Fruit fly (Drosophila melanogaster) whole organism, embryonic: ENCODE results near the gene CCT7.

Source experiments
- CG11560 ChIP-seq: fragments of 200-800 bp; sonication (Bioruptor generic); IDR thresholded peaks from 3 replicates; pipeline ENCODE4 v1.3.6; 2022; ENCODE audit warnings: missing biosample characterization, missing genetic modification characterization
- CG11695 ChIP-seq: fragments of 200-800 bp; sonication (Bioruptor generic); IDR thresholded peaks from 3 replicates; pipeline ENCODE4 v1.3.6; 2022; ENCODE audit warnings: missing biosample characterization, missing genetic modification characterization
- CG12219 ChIP-seq: fragments of 200-800 bp; sonication (Bioruptor generic); optimal IDR thresholded peaks from 3 replicates; lab custom pipeline; 2018; ENCODE audit warnings: missing biosample characterization, mild to moderate bottlenecking, missing genetic modification characterization
- CG14050 ChIP-seq: fragments of 200-800 bp; sonication (Bioruptor generic); IDR thresholded peaks from 3 replicates; pipeline ENCODE4 v1.3.6; 2022; ENCODE audit warnings: missing biosample characterization, missing genetic modification characterization
- CG14710 ChIP-seq: fragments of 200-800 bp; sonication (Bioruptor generic); optimal IDR thresholded peaks from 3 replicates; lab custom pipeline; 2019; ENCODE audit warnings: missing biosample characterization, mild to moderate bottlenecking, missing genetic modification characterization, moderate library complexity
- CG16779 ChIP-seq: fragments of 200-800 bp; sonication (Bioruptor generic); IDR thresholded peaks from 2 replicates; pipeline ENCODE4 v1.3.6; 2022; ENCODE audit warnings: missing biosample characterization, missing genetic modification characterization
- CG18262 ChIP-seq: fragments of 200-800 bp; optimal IDR thresholded peaks from 3 replicates; lab custom pipeline; 2019; ENCODE audit warnings: missing biosample characterization, mild to moderate bottlenecking, missing genetic modification characterization, moderate library complexity
- CG2120 ChIP-seq: fragments of 200-800 bp; sonication (Bioruptor generic); optimal IDR thresholded peaks from 3 replicates; lab custom pipeline; 2016; ENCODE audit warnings: missing biosample characterization, missing genetic modification characterization
- CG3281 ChIP-seq: fragments of 200-800 bp; sonication (Bioruptor generic); optimal IDR thresholded peaks from 3 replicates; lab custom pipeline; 2017; ENCODE audit warnings: missing biosample characterization, mild to moderate bottlenecking, missing genetic modification characterization
- CG4282 ChIP-seq: fragments of 200-800 bp; sonication (Bioruptor generic); optimal IDR thresholded peaks from 2 replicates; lab custom pipeline; 2016; ENCODE audit warnings: missing biosample characterization, missing genetic modification characterization
- CG43689 ChIP-seq: fragments of 200-800 bp; sonication (Bioruptor generic); IDR thresholded peaks from 2 replicates; pipeline ENCODE4 v1.3.6; 2022; ENCODE audit warnings: missing biosample characterization, missing genetic modification characterization
- CG4820 ChIP-seq: fragments of 200-800 bp; sonication (Bioruptor generic); optimal IDR thresholded peaks from 3 replicates; lab custom pipeline; 2016; ENCODE audit warnings: missing biosample characterization, missing genetic modification characterization
- CG7745 ChIP-seq: fragments of 200-800 bp; sonication (Bioruptor generic); optimal IDR thresholded peaks from 2 replicates; lab custom pipeline; 2018; ENCODE audit warnings: missing biosample characterization, mild to moderate bottlenecking, missing genetic modification characterization, moderate library complexity
- CG7786 ChIP-seq: fragments of 200-800 bp; sonication (Bioruptor generic); optimal IDR thresholded peaks from 2 replicates; lab custom pipeline; 2016; ENCODE audit warnings: missing biosample characterization, missing genetic modification characterization
- CG8089 ChIP-seq: fragments of 200-800 bp; sonication (Bioruptor generic); optimal IDR thresholded peaks from 3 replicates; lab custom pipeline; 2016; ENCODE audit warnings: missing biosample characterization, missing genetic modification characterization
- CG9609 ChIP-seq: fragments of 200-800 bp; sonication (Bioruptor generic); optimal IDR thresholded peaks from 3 replicates; lab custom pipeline; 2016; ENCODE audit warnings: missing biosample characterization, missing genetic modification characterization
- CG9727 ChIP-seq: fragments of 200-800 bp; sonication (Bioruptor generic); optimal IDR thresholded peaks from 3 replicates; lab custom pipeline; 2017; ENCODE audit warnings: missing biosample characterization, mild to moderate bottlenecking, missing genetic modification characterization
- Dad ChIP-seq: fragments of 200-800 bp; sonication (Bioruptor generic); optimal IDR thresholded peaks from 3 replicates; lab custom pipeline; 2016; ENCODE audit warnings: missing biosample characterization, missing genetic modification characterization
- Dbx ChIP-seq: fragments of 200-800 bp; sonication (Bioruptor generic); IDR thresholded peaks from 3 replicates; pipeline ENCODE4 v1.3.6; 2022; ENCODE audit warnings: missing biosample characterization, missing genetic modification characterization
- Dp ChIP-seq: fragments of 200-800 bp; sonication (Bioruptor generic); optimal IDR thresholded peaks from 2 replicates; lab custom pipeline; 2018; ENCODE audit warnings: missing biosample characterization, mild to moderate bottlenecking, missing genetic modification characterization, moderate library complexity
- ERR ChIP-seq: fragments of 200-800 bp; sonication (Bioruptor generic); optimal IDR thresholded peaks from 2 replicates; lab custom pipeline; 2016; ENCODE audit warnings: missing biosample characterization, missing genetic modification characterization
- Hand ChIP-seq: fragments of 200-800 bp; sonication (Bioruptor generic); optimal IDR thresholded peaks from 2 replicates; lab custom pipeline; 2017; ENCODE audit warnings: mild to moderate bottlenecking, missing biosample characterization, missing genetic modification reagents, missing genetic modification characterization
- HmgD ChIP-seq: fragments of 200-800 bp; sonication (Bioruptor generic); optimal IDR thresholded peaks from 3 replicates; lab custom pipeline; 2016; ENCODE audit warnings: missing biosample characterization, missing genetic modification characterization
- Lpt ChIP-seq: fragments of >200 bp; optimal IDR thresholded peaks from 2 replicates; lab custom pipeline; 2018; ENCODE audit warnings: missing biosample characterization, missing genetic modification characterization
- NC2β ChIP-seq: fragments of 200-800 bp; sonication (Bioruptor generic); optimal IDR thresholded peaks from 2 replicates; lab custom pipeline; 2016; ENCODE audit warnings: missing biosample characterization, missing genetic modification characterization
- Nf-YB ChIP-seq: fragments of 200-800 bp; sonication (Bioruptor generic); optimal IDR thresholded peaks from 3 replicates; lab custom pipeline; 2019; ENCODE audit warnings: missing biosample characterization, mild to moderate bottlenecking, missing genetic modification characterization, moderate library complexity
- Scr ChIP-seq: fragments of 200-800 bp; sonication (Bioruptor generic); IDR thresholded peaks from 2 replicates; pipeline ENCODE4 v1.3.6; 2022; ENCODE audit warnings: missing biosample characterization, missing genetic modification characterization; ENCODE audit not compliant: partially characterized antibody
- Xbp1 ChIP-seq: fragments of 200-800 bp; sonication (Bioruptor generic); optimal IDR thresholded peaks from 3 replicates; lab custom pipeline; 2016; ENCODE audit warnings: missing biosample characterization, mild to moderate bottlenecking, missing genetic modification characterization
- aop ChIP-seq: fragments of 200-800 bp; sonication (Bioruptor generic); IDR thresholded peaks from 2 replicates; pipeline ENCODE4 v1.3.6; 2022; ENCODE audit warnings: missing biosample characterization, missing genetic modification characterization
- chif ChIP-seq, 2 experiments: fragments of 200-800 bp; sonication (Bioruptor generic); optimal IDR thresholded peaks; 3 replicates each; lab custom pipeline; 2016; ENCODE audit warnings: missing biosample characterization in 2 of 2, missing genetic modification characterization in 2 of 2
- chn ChIP-seq: fragments of 200-800 bp; sonication (Bioruptor generic); optimal IDR thresholded peaks from 2 replicates; lab custom pipeline; 2016; ENCODE audit warnings: missing biosample characterization, missing genetic modification characterization
- dmrt11E ChIP-seq: fragments of 200-800 bp; sonication (Bioruptor generic); optimal IDR thresholded peaks from 3 replicates; lab custom pipeline; 2018; ENCODE audit warnings: missing biosample characterization, mild to moderate bottlenecking, missing genetic modification characterization, moderate library complexity
- dpn ChIP-seq, 2 experiments: fragments of 200-800 bp; sonication (Bioruptor generic); optimal IDR thresholded peaks; 3 replicates each; lab custom pipeline; 2016; ENCODE audit warnings: missing biosample characterization in 2 of 2, missing genetic modification characterization in 2 of 2
- gcm ChIP-seq: fragments of 200-800 bp; sonication (Bioruptor generic); optimal IDR thresholded peaks from 2 replicates; lab custom pipeline; 2019; ENCODE audit warnings: missing biosample characterization, mild to moderate bottlenecking, missing genetic modification characterization, moderate library complexity
- grau ChIP-seq: fragments of 200-800 bp; optimal IDR thresholded peaks from 3 replicates; lab custom pipeline; 2019; ENCODE audit warnings: missing biosample characterization, mild to moderate bottlenecking, missing genetic modification characterization, moderate library complexity
- grn ChIP-seq: fragments of 200-800 bp; sonication (Bioruptor generic); optimal IDR thresholded peaks from 3 replicates; lab custom pipeline; 2017; ENCODE audit warnings: missing biosample characterization, missing genetic modification characterization
- lov ChIP-seq, 2 experiments: fragments of 200-800 bp in 1 of 2; fragments of >200 bp in 1 of 2; sonication (Bioruptor generic) in 1 of 2; IDR thresholded peaks in 1 of 2; optimal IDR thresholded peaks in 1 of 2; 2 replicates in 1 of 2; 3 replicates in 1 of 2; pipeline versions ENCODE4 v1.3.6 to Lab custom; 2017 to 2022; ENCODE audit warnings: missing biosample characterization in 1 of 2, missing genetic modification characterization in 1 of 2
- mld ChIP-seq: fragments of 200-800 bp; sonication (Bioruptor generic); IDR thresholded peaks from 3 replicates; pipeline ENCODE4 v1.3.6; 2022; ENCODE audit warnings: missing biosample characterization, missing genetic modification characterization; ENCODE audit not compliant: partially characterized antibody
- pros ChIP-seq: fragments of 200-800 bp; sonication (Bioruptor generic); optimal IDR thresholded peaks from 3 replicates; lab custom pipeline; 2019; ENCODE audit warnings: missing biosample characterization, mild to moderate bottlenecking, missing genetic modification characterization, moderate library complexity
- pzg ChIP-seq: fragments of 200-800 bp; sonication (Bioruptor generic); optimal IDR thresholded peaks from 3 replicates; lab custom pipeline; 2018; ENCODE audit warnings: missing biosample characterization, mild to moderate bottlenecking, missing genetic modification characterization, moderate library complexity
- row ChIP-seq: fragments of 200-800 bp; sonication (Bioruptor generic); IDR thresholded peaks from 3 replicates; pipeline ENCODE4 v1.3.6; 2022; ENCODE audit warnings: missing biosample characterization, missing genetic modification characterization
- sc ChIP-seq, 3 experiments: fragments of >200 bp in 2 of 3; fragments of 200-800 bp in 1 of 3; sonication (Bioruptor generic) in 1 of 3; optimal IDR thresholded peaks; 2 replicates in 2 of 3; 3 replicates in 1 of 3; lab custom pipeline; 2017; ENCODE audit warnings: mild to moderate bottlenecking in 1 of 3, missing biosample characterization in 1 of 3, missing genetic modification characterization in 1 of 3, missing genetic modification reagents in 1 of 3
- sisA ChIP-seq: fragments of 200-800 bp; sonication (Bioruptor generic); IDR thresholded peaks from 2 replicates; pipeline ENCODE4 v1.3.6; 2022; ENCODE audit warnings: missing biosample characterization, missing genetic modification characterization
- slou ChIP-seq: fragments of 200-800 bp; sonication (Bioruptor generic); optimal IDR thresholded peaks from 3 replicates; lab custom pipeline; 2016; ENCODE audit warnings: missing biosample characterization, missing genetic modification characterization
- tap ChIP-seq: fragments of 200-800 bp; optimal IDR thresholded peaks from 3 replicates; lab custom pipeline; 2019; ENCODE audit warnings: missing biosample characterization, mild to moderate bottlenecking, missing genetic modification characterization, moderate library complexity
- tgo ChIP-seq: fragments of 200-800 bp; sonication (Bioruptor generic); IDR thresholded peaks from 3 replicates; pipeline ENCODE4 v1.3.6; 2022; ENCODE audit warnings: missing biosample characterization, missing genetic modification characterization
- tin ChIP-seq: fragments of 200-800 bp; sonication (Bioruptor generic); optimal IDR thresholded peaks from 3 replicates; lab custom pipeline; 2016; ENCODE audit warnings: missing biosample characterization, missing genetic modification characterization
- z ChIP-seq: fragments of 200-800 bp; sonication (Bioruptor generic); IDR thresholded peaks from 3 replicates; pipeline ENCODE4 v1.3.6; 2022; ENCODE audit warnings: missing biosample characterization, missing genetic modification characterization

CCT7 gene

DNA sequence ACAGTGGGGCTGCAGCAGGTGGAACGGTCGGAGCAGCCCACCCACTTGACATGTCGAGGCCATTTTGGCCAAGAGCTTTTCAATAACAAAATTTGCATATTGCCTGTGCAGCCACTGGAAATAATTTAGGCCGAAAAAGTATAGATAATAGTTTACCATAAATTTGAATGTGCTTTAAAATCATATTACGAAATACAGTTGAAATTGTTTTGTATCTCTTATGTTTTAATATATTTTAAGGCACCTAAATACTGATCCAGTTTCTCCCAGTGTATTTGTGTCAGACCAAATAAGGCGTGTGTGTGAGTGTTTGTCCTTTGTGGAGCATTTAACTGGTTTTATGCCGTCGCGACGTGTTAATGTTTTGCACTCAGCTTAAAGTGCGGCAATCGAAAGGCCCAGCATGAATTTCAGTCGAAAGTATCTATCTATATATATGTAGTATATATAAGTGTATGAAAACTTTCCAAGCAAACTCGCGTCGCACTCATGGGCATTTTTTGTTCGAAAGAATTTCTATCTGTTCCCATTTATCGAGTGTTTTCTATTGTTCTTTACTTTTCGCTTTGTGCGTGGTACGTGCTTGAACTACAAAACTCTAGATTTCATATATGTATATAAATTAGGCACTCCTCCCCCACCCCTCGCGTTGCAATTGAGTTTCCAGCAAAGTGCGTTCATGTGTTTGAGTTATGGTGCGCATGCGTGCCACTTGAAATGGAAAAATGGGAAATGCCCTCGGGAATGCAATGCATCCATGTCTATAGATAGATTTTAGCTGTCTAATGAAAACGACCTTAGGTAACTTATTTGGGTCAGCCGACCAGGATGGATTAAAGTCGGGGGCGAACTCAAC, 48.2 kb downstream of the CCT7 start (continued):
- TF ChIP-seq CG11560 (tag; lab: Robert Waterston, UW) (no peak), CG14710 (tag; lab: Kevin White, UChicago) (peak; percentile 43), dmrt11E (peak; percentile 76), CG4282 (GFP tag; lab: Kevin White, UChicago) (no peak), tap (tag; lab: Kevin White, UChicago) (peak; percentile 18), pzg (GFP tag; lab: Kevin White, UChicago) (no peak), CG4820 (peak; percentile 41), Lpt (GFP tag; lab: Kevin White, UChicago) (no peak), Hand (no peak), ERR (GFP tag; lab: Kevin White, UChicago) (no peak), Dad (GFP tag; lab: Kevin White, UChicago) (no peak), slou (no peak), CG18262 (tag; lab: Kevin White, UChicago) (peak; percentile 54), HmgD (GFP tag; lab: Kevin White, UChicago) (no peak), Dbx (no peak), Dp (no peak), CG7786 (GFP tag; lab: Kevin White, UChicago) (no peak), CG12219 (GFP tag; lab: Kevin White, UChicago) (no peak), sisA (GFP tag; lab: Robert Waterston, UW) (no peak; the same call in 1 of the 2 replicates), CG14050 (GFP tag; lab: Robert Waterston, UW) (no peak), tin (GFP tag; lab: Kevin White, UChicago) (peak; percentile 16), aop (GFP tag; lab: Robert Waterston, UW) (no peak), grau (tag; lab: Kevin White, UChicago) (peak; percentile 40), CG8089 (GFP tag; lab: Kevin White, UChicago) (no peak), tgo (GFP tag; lab: Robert Waterston, UW) (no peak), gcm (GFP tag; lab: Kevin White, UChicago) (peak; percentile 5), CG9727 (GFP tag; lab: Kevin White, UChicago) (peak; percentile 58), Xbp1 (GFP tag; lab: Kevin White, UChicago) (peak; percentile 38), CG9609 (GFP tag; lab: Kevin White, UChicago) (no peak), dpn (GFP tag; optimal IDR thresholded peaks at IDR 0.05; lab: Kevin White, UChicago) (peak in 1 of 2 experiments; percentile 0), sc (optimal IDR thresholded peaks at IDR 0.05; lab: Kevin White, UChicago) (no peak), sc (GFP tag; optimal IDR thresholded peaks at IDR 0.05; lab: Kevin White, UChicago) (no peak), CG16779 (no peak), z (GFP tag; lab: Robert Waterston, UW) (peak; percentile 75; the same call in 2 of the 3 replicates), chif (GFP tag; optimal IDR thresholded peaks at IDR 0.05; lab: Kevin White, UChicago) (peak in 1 of 2 experiments; percentile 23), grn (GFP tag; lab: Kevin White, UChicago) (no peak), lov (optimal IDR thresholded peaks at IDR 0.05; lab: Kevin White, UChicago) (no peak), lov (GFP tag; IDR thresholded peaks at IDR 0.05; lab: Robert Waterston, UW) (no peak), CG2120 (no peak), chn (GFP tag; lab: Kevin White, UChicago) (peak; percentile 12), Nf-YB (GFP tag; lab: Kevin White, UChicago) (peak; percentile 1), CG7745 (tag; lab: Kevin White, UChicago) (no peak), NC2β (no peak), mld (GFP tag; lab: Robert Waterston, UW) (no peak), CG43689 (GFP tag; lab: Robert Waterston, UW) (no peak), pros (GFP tag; lab: Kevin White, UChicago) (peak; percentile 14), CG11695 (GFP tag; lab: Robert Waterston, UW) (0 out of 3 replicates have a peak, but pooled peaks have one; percentile 31), CG3281 (GFP tag; lab: Kevin White, UChicago) (no peak), Scr (no peak), row (GFP tag; lab: Robert Waterston, UW) (peak; percentile 36; the same call in 2 of the 3 replicates)
